Fruit fly (Drosophila melanogaster): ENCODE results near the gene PolE1.

PolE1 gene

DNA sequence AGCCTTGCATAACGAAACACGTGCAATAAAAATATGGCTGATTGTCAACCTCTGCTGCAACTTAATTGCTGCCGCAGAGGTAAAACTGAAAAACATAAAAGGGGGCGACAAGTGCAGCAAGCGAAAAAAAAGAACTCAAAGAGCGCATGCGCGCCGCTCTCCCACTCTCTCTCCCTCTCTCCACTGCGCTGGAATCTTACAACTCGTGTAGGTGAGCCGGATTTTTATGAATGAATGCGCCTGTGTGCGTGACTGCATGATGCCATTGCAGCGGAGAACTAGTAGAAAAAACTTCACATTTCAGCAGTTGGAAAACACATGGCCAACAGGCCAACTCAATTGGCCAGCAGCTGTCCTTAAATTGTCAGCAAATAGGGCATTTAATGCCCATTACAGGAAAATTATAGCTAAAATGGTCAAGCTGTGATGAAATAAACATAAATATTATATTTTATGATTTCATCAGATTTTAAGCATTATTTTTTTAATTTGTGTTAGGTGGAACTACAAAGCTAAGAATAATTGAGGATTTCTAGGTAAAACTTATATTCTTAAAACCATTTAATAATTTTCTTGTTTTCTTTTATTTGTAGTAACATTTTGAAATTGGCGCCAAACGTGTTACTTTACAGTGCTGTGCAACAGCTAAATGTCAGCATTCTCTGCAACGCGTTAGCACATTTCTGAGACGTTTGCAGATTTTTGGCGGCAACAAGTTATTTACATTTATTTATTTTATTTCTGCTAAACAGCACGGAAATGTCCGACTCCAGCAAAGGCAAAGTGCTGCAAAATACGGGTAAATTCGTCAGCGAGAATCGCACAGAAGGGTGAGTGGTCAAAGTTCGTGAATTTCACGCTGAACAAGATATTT, at the start of gene PolE1:
PolE1 (plus strand) TSS at position 697 of the 874 bp plus-strand sequence.
- TF ChIP-seq CG14655 (GFP tag; optimal IDR thresholded peaks at IDR 0.05), result no peak
- TF ChIP-seq Ets98B (GFP tag; IDR thresholded peaks at IDR 0.05), result peak; percentile 15
- peak; percentile 44; the same call in 2 of the 3 replicates for TF ChIP-seq fd96Ca (GFP tag; IDR thresholded peaks at IDR 0.05)
- TF ChIP-seq gl (tag; optimal IDR thresholded peaks at IDR 0.05), result no peak
- no peak for TF ChIP-seq Pif1A (GFP tag; optimal IDR thresholded peaks at IDR 0.05)
- peak; percentile 59; the same call in 2 of the 3 replicates for TF ChIP-seq CG4496 (GFP tag; IDR thresholded peaks at IDR 0.05)
- TF ChIP-seq Pif1B (GFP tag; optimal IDR thresholded peaks at IDR 0.05), result peak; percentile 12
- peak; percentile 40; the same call in 1 of the 2 replicates for TF ChIP-seq CG12605 (GFP tag; IDR thresholded peaks at IDR 0.05)

DNA sequence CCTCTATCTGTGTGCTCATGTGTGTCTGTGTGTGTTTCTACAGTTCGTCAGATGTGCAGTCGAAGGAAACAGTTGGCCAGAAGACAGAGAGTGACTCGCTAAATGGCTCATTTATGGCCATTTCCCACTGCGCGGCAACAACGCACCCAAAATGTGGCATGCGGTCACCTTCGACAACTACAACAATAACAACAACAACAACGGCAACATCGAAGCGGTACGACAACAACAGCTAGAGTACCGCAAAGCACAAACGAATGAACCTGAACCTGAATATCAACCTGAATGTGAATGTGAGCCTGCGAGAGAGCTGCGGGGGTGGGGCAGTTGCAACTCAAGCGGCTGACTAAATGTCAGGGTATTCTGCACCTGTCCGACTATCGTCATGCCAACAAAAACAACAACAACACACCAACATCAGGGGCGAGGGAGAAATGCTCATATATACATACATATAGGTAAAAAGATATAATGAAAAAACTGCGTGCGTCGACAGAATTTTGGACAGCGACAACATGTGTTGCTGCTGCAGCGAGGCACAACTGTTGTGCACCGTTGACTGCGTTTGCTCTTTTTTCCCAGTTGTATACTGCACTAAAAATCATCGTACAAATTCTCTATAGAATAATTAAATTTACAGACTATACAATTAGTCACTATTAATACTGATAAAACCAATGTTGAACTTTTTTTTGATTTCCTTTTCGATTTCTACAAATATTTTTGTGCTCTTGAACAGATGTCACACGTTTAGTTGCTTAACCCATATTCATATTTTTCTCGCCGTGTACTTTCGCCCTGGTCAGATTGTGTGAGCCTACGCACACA, 47.6 kb upstream of the PolE1 start:
- TF ChIP-seq Ets98B (GFP tag; IDR thresholded peaks at IDR 0.05) (no peak), CG12605 (GFP tag; IDR thresholded peaks at IDR 0.05) (no peak), CG17806 (tag; optimal IDR thresholded peaks at IDR 0.05) (no peak), CG8301 (tag; optimal IDR thresholded peaks at IDR 0.05) (no peak), CG14655 (GFP tag; optimal IDR thresholded peaks at IDR 0.05) (peak; percentile 27), CG34367 (tag; optimal IDR thresholded peaks at IDR 0.05) (peak; percentile 24), Snoo (tag; optimal IDR thresholded peaks at IDR 0.05) (no peak), CG32121 (GFP tag; IDR thresholded peaks at IDR 0.05) (no peak), CG8159 (tag; optimal IDR thresholded peaks at IDR 0.05) (no peak), CG15710 (tag; optimal IDR thresholded peaks at IDR 0.05) (peak; percentile 30), Pif1B (GFP tag; optimal IDR thresholded peaks at IDR 0.05) (peak; percentile 28), CG10348 (GFP tag; IDR thresholded peaks at IDR 0.05) (no peak), rn (GFP tag; IDR thresholded peaks at IDR 0.05) (no peak), EcR (GFP tag; optimal IDR thresholded peaks at IDR 0.05) (no peak), CG4496 (GFP tag; IDR thresholded peaks at IDR 0.05) (no peak), CG13204 (GFP tag; optimal IDR thresholded peaks at IDR 0.05) (no peak)

DNA sequence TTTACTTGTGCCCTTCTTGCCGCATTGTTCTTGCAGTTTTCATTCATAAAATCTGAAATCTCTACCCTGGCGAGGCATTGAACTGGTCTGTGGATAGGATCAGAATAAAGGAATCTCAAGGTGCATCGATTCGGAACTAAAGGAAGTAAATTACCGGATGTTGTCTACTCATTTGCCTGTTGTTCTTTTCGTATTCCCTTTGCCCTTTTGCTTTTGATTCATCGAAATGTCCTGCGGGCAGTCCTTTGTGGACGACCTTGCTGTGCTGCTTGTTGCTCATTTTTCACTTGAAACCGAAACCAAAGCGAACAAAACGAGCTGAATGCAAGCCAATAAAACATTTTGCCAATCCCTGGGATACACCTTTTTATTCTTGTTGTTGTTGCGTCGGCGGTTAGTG, 46.7 kb upstream of the PolE1 start:
- TF ChIP-seq CG12605 (GFP tag; IDR thresholded peaks at IDR 0.05) (no peak), CG14655 (GFP tag; optimal IDR thresholded peaks at IDR 0.05) (no peak), gl (tag; optimal IDR thresholded peaks at IDR 0.05) (no peak), CG10348 (GFP tag; IDR thresholded peaks at IDR 0.05) (no peak)

DNA sequence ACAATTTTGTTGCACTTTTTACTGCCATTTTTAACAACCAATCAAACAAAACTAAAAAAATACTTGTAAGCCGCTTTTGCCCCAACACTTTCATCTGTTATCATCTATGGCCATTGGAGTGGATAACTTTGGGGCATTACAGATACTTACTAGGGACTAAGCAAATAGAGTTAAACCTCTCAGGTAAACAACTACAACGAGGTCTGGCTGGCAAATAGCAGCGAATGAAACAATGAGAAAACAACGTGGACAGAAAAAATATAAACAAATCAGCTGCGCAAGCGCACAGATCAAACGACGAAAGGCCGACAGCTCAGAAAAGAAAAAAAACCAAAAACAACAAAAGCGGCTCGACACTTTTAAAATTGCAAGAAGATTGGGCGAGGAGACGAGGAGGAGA, 45.8 kb upstream of the PolE1 start:
- TF ChIP-seq gl (tag; optimal IDR thresholded peaks at IDR 0.05) (no peak), CG34367 (tag; optimal IDR thresholded peaks at IDR 0.05) (no peak), EcR (GFP tag; optimal IDR thresholded peaks at IDR 0.05) (no peak), CG4496 (GFP tag; IDR thresholded peaks at IDR 0.05) (no peak), CG9948 (tag; optimal IDR thresholded peaks at IDR 0.05) (no peak), Snoo (tag; optimal IDR thresholded peaks at IDR 0.05) (no peak), CG15710 (tag; optimal IDR thresholded peaks at IDR 0.05) (no peak), fd96Ca (GFP tag; IDR thresholded peaks at IDR 0.05) (no peak)

DNA sequence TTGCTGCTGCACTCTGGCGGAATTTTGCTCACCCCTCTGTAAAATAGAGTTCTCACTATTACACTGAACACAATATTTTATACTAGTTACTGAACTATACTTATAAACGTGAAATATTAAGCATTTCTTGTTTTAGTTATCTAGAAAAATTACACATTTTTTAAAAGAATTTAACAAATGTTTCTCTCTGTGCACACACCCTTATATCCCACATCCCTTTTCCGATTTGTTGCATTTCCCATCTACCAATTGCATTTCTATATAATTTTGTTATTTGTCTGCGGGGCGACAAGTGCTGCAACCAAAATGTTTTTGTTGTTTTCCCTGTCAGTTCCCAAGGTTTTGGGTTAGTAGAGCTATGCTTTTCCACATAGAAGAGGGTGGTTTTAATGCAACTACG, 44.6 kb upstream of the PolE1 start:
- TF ChIP-seq Pif1B (GFP tag; optimal IDR thresholded peaks at IDR 0.05) (no peak), CG8159 (tag; optimal IDR thresholded peaks at IDR 0.05) (peak; percentile 11)

DNA sequence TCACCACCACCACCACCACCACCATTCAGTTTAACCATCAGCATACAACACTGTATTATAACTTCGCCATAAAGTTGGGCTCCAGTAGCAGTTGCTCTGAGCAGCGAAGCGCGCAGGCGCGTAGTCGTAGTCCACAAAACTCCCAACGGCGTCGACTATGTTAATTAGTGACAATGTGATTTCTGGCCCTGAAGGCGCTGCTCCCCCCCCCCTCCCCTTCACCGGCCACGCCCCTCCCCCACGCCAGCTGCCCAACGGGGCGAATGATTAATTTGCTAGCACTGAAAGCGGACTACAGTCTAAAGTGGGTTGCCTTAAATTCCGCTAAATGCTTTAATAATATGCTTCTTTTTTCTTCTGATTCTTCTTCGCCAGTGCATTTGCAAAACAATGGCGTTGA, 41.1 kb upstream of the PolE1 start:
- TF ChIP-seq fd96Ca (GFP tag; IDR thresholded peaks at IDR 0.05) (no peak), CG4496 (GFP tag; IDR thresholded peaks at IDR 0.05) (0 out of 3 replicates have a peak, but pooled peaks have one; percentile 17)

DNA sequence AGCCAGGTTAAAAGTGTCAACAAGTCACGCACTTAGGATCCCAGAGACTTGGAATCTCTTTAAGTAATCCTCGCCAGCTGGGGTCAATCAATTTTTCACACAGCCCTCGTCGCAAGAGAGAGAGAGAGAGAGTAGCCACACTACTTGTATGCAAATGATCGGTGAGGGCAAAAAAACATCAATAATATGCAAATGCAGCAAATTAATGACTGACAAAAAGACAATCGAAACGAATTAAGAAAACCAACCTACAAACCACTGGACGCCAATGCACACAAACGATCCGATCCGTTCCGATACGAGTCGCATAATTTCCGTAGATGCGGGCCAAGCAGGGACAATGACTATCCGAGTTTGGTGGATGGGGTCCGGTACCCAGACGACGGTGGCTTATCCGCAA, 38.2 kb upstream of the PolE1 start:
- TF ChIP-seq fd96Ca (GFP tag; IDR thresholded peaks at IDR 0.05) (no peak), Pif1A (GFP tag; optimal IDR thresholded peaks at IDR 0.05) (no peak), CG13204 (GFP tag; optimal IDR thresholded peaks at IDR 0.05) (no peak), EcR (GFP tag; optimal IDR thresholded peaks at IDR 0.05) (no peak), rn (GFP tag; IDR thresholded peaks at IDR 0.05) (no peak), Pif1B (GFP tag; optimal IDR thresholded peaks at IDR 0.05) (no peak), Ets98B (GFP tag; IDR thresholded peaks at IDR 0.05) (no peak), CG32121 (GFP tag; IDR thresholded peaks at IDR 0.05) (no peak), CG8159 (tag; optimal IDR thresholded peaks at IDR 0.05) (no peak), CG4496 (GFP tag; IDR thresholded peaks at IDR 0.05) (no peak), CG14655 (GFP tag; optimal IDR thresholded peaks at IDR 0.05) (no peak), D1 (tag; optimal IDR thresholded peaks at IDR 0.05) (no peak), CG34367 (tag; optimal IDR thresholded peaks at IDR 0.05) (no peak), CG10348 (GFP tag; IDR thresholded peaks at IDR 0.05) (no peak)

Data from whole organism, pupa.